Fruit fly (Drosophila melanogaster) whole organism, adult: ENCODE results near the gene CG33725.

ENCODE experiments used
- CG11617 ChIP-seq: fragments of 200-800 bp; sonication (Bioruptor generic); optimal IDR thresholded peaks from 2 replicates; lab custom pipeline; 2017; ENCODE audit warnings: mild to moderate bottlenecking, missing biosample characterization, missing genetic modification reagents, missing genetic modification characterization
- CG12768 ChIP-seq: fragments of 200-800 bp; sonication (Bioruptor generic); optimal IDR thresholded peaks from 2 replicates; lab custom pipeline; 2017; ENCODE audit warnings: missing biosample characterization, missing genetic modification characterization, mild to moderate bottlenecking, moderate library complexity, missing genetic modification reagents
- CG14711 ChIP-seq: fragments of 200-800 bp; sonication (Bioruptor generic); optimal IDR thresholded peaks from 2 replicates; lab custom pipeline; 2018; ENCODE audit warnings: missing biosample characterization, mild to moderate bottlenecking, missing genetic modification characterization, moderate library complexity
- CG1620 ChIP-seq: fragments of 200-800 bp; sonication (Bioruptor generic); optimal IDR thresholded peaks from 2 replicates; lab custom pipeline; 2016; ENCODE audit warnings: missing biosample characterization, missing genetic modification characterization
- CG33017 ChIP-seq: fragments of 200-800 bp; sonication (Bioruptor generic); optimal IDR thresholded peaks from 2 replicates; lab custom pipeline; 2018; ENCODE audit warnings: missing biosample characterization, mild to moderate bottlenecking, missing genetic modification characterization, moderate library complexity
- CG5204 ChIP-seq: fragments of 200-800 bp; sonication (Bioruptor generic); optimal IDR thresholded peaks from 2 replicates; lab custom pipeline; 2016; ENCODE audit warnings: missing biosample characterization, missing genetic modification characterization
- CG7045 ChIP-seq: fragments of 200-800 bp; sonication (Bioruptor generic); optimal IDR thresholded peaks from 2 replicates; lab custom pipeline; 2017; ENCODE audit warnings: missing biosample characterization, mild to moderate bottlenecking, missing genetic modification characterization
- CG7101 ChIP-seq: fragments of 200-800 bp; sonication (Bioruptor generic); optimal IDR thresholded peaks from 2 replicates; lab custom pipeline; 2018; ENCODE audit warnings: missing biosample characterization, mild to moderate bottlenecking, missing genetic modification characterization, moderate library complexity
- Clk ChIP-seq: fragments of 200-800 bp; sonication (Bioruptor generic); optimal IDR thresholded peaks from 2 replicates; lab custom pipeline; 2017; ENCODE audit warnings: missing biosample characterization, missing genetic modification characterization
- Crg-1 ChIP-seq: fragments of 200-800 bp; sonication (Bioruptor generic); optimal IDR thresholded peaks from 2 replicates; lab custom pipeline; 2016; ENCODE audit warnings: missing biosample characterization, missing genetic modification characterization
- Hr96 ChIP-seq: fragments of 200-800 bp; sonication (Bioruptor generic); optimal IDR thresholded peaks from 2 replicates; lab custom pipeline; 2016; ENCODE audit warnings: missing biosample characterization, missing genetic modification characterization
- Mnt ChIP-seq: fragments of 200-800 bp; sonication (Bioruptor generic); optimal IDR thresholded peaks from 2 replicates; lab custom pipeline; 2016; ENCODE audit warnings: missing biosample characterization, mild to moderate bottlenecking, missing genetic modification characterization
- bab1 ChIP-seq: fragments of 200-800 bp; sonication (Bioruptor generic); optimal IDR thresholded peaks from 3 replicates; lab custom pipeline; 2019; ENCODE audit warnings: missing biosample characterization, mild to moderate bottlenecking, missing genetic modification characterization, moderate library complexity
- cic ChIP-seq: fragments of 200-800 bp; sonication (Bioruptor generic); optimal IDR thresholded peaks from 2 replicates; lab custom pipeline; 2017; ENCODE audit warnings: missing biosample characterization, mild to moderate bottlenecking, missing genetic modification characterization, moderate library complexity
- cnc ChIP-seq, 2 experiments: fragments of >200 bp; optimal IDR thresholded peaks; 2 replicates each; lab custom pipeline; 2017
- kay ChIP-seq: fragments of 200-800 bp; sonication (Bioruptor generic); peaks from one replicate; lab custom pipeline; 2016; ENCODE audit warnings: missing biosample characterization, missing genetic modification characterization, borderline replicate concordance
- ovo ChIP-seq: fragments of 200-800 bp; sonication (Bioruptor generic); optimal IDR thresholded peaks from 2 replicates; lab custom pipeline; 2016; ENCODE audit warnings: missing biosample characterization, missing genetic modification characterization
- pad ChIP-seq: fragments of 200-800 bp; sonication (Bioruptor generic); optimal IDR thresholded peaks from 3 replicates; lab custom pipeline; 2017; ENCODE audit warnings: missing biosample characterization, missing genetic modification characterization, mild to moderate bottlenecking, moderate library complexity, missing genetic modification reagents
- tj ChIP-seq: fragments of 200-800 bp; sonication (Bioruptor generic); optimal IDR thresholded peaks from 3 replicates; lab custom pipeline; 2017; ENCODE audit warnings: missing biosample characterization, mild to moderate bottlenecking, missing genetic modification characterization, moderate library complexity
- toe ChIP-seq: fragments of 200-800 bp; sonication (Bioruptor generic); optimal IDR thresholded peaks from 2 replicates; lab custom pipeline; 2016; ENCODE audit warnings: missing biosample characterization, missing genetic modification characterization

Gene CG33725

dm6 chr3L:12507571-12507970 lies 25.2 kb downstream of the CG33725 start, which contains the start of gene CG10654:
Gene CG10654, minus strand, starts transcription at chr3L:12507840.
- TF ChIP-seq CG12768 (GFP tag; lab: Kevin White, UChicago) = peak; percentile 54
- no peak for TF ChIP-seq CG11617

- TF ChIP-seq bab1 = peak; percentile 91
- TF ChIP-seq CG1620 = peak; percentile 97
- peak; percentile 93 for TF ChIP-seq Clk (GFP tag; lab: Kevin White, UChicago)
- peak; percentile 78 for TF ChIP-seq cic (GFP tag; lab: Kevin White, UChicago)
- no peak for TF ChIP-seq cnc (optimal IDR thresholded peaks at IDR 0.05; lab: Kevin White, UChicago)
- peak; percentile 100 for TF ChIP-seq CG14711 (tag; lab: Kevin White, UChicago)
- TF ChIP-seq toe (GFP tag; lab: Kevin White, UChicago) = peak; percentile 98
- TF ChIP-seq Hr96 (GFP tag; lab: Kevin White, UChicago) = peak; percentile 97
- TF ChIP-seq ovo = peak; percentile 94
- peak; percentile 94 for TF ChIP-seq CG12768 (GFP tag; lab: Kevin White, UChicago)
- TF ChIP-seq Crg-1 (GFP tag; lab: Kevin White, UChicago) = peak; percentile 93
- peak; percentile 86 for TF ChIP-seq pad (GFP tag; lab: Kevin White, UChicago)
- TF ChIP-seq kay = no peak
- TF ChIP-seq CG11617 = peak; percentile 90
- peak; percentile 97 for TF ChIP-seq CG5204
- peak; percentile 77 for TF ChIP-seq tj (GFP tag; lab: Kevin White, UChicago)
- TF ChIP-seq CG33017 = peak; percentile 78
- peak; percentile 89 for TF ChIP-seq CG7045 (GFP tag; lab: Kevin White, UChicago)
- TF ChIP-seq CG7101 (tag; lab: Kevin White, UChicago) = peak; percentile 90
- TF ChIP-seq Mnt (GFP tag; lab: Kevin White, UChicago) = peak; percentile 91
Observed at dm6 chr3L:12514762-12515215, 32.4 kb downstream of the CG33725 start, which contains the start of the genes sti and tral. Gene sti, minus strand, starts transcription at chr3L:12514815. Gene tral, plus strand, starts transcription at chr3L:12515059.

dm6 chr3L:12515691-12516455 lies 33.5 kb downstream of the CG33725 start:
- TF ChIP-seq Mnt (GFP tag; lab: Kevin White, UChicago) (peak; percentile 37), Crg-1 (GFP tag; lab: Kevin White, UChicago) (no peak), toe (GFP tag; lab: Kevin White, UChicago) (no peak), CG14711 (tag; lab: Kevin White, UChicago) (no peak), kay (no peak), ovo (peak; percentile 99), CG11617 (no peak), bab1 (peak; percentile 10), CG7045 (GFP tag; lab: Kevin White, UChicago) (peak; percentile 12), CG33017 (no peak), CG7101 (tag; lab: Kevin White, UChicago) (no peak), cnc (optimal IDR thresholded peaks at IDR 0.05; lab: Kevin White, UChicago) (peak; percentile 72 to 77), Clk (GFP tag; lab: Kevin White, UChicago) (no peak), Hr96 (GFP tag; lab: Kevin White, UChicago) (no peak), CG12768 (GFP tag; lab: Kevin White, UChicago) (no peak), cic (GFP tag; lab: Kevin White, UChicago) (peak; percentile 34), CG1620 (no peak), pad (GFP tag; lab: Kevin White, UChicago) (peak; percentile 81), tj (GFP tag; lab: Kevin White, UChicago) (no peak), CG5204 (no peak)

- TF ChIP-seq tj (GFP tag; lab: Kevin White, UChicago) (no peak), cic (GFP tag; lab: Kevin White, UChicago) (no peak), Mnt (GFP tag; lab: Kevin White, UChicago) (no peak), CG33017 (no peak), Clk (GFP tag; lab: Kevin White, UChicago) (peak; percentile 18), pad (GFP tag; lab: Kevin White, UChicago) (peak; percentile 2), CG1620 (no peak), CG12768 (GFP tag; lab: Kevin White, UChicago) (peak; percentile 57), CG7101 (tag; lab: Kevin White, UChicago) (no peak), Crg-1 (GFP tag; lab: Kevin White, UChicago) (no peak)
Observed at dm6 chr3L:12517443-12518209, 35.2 kb downstream of the CG33725 start.

- no peak for TF ChIP-seq toe (GFP tag; lab: Kevin White, UChicago)
- peak; percentile 73 for TF ChIP-seq Mnt (GFP tag; lab: Kevin White, UChicago)
- TF ChIP-seq CG1620 = no peak
- peak; percentile 83 for TF ChIP-seq cic (GFP tag; lab: Kevin White, UChicago)
Observed at dm6 chr3L:12519315-12519714, 36.9 kb downstream of the CG33725 start.

- TF ChIP-seq Crg-1 (GFP tag; lab: Kevin White, UChicago) (peak; percentile 97), CG5204 (peak; percentile 97), Mnt (GFP tag; lab: Kevin White, UChicago) (peak; percentile 94), Hr96 (GFP tag; lab: Kevin White, UChicago) (peak; percentile 94), kay (no peak), cnc (optimal IDR thresholded peaks at IDR 0.05; lab: Kevin White, UChicago) (no peak), tj (GFP tag; lab: Kevin White, UChicago) (peak; percentile 94), CG7045 (GFP tag; lab: Kevin White, UChicago) (peak; percentile 99), CG1620 (peak; percentile 97), CG14711 (tag; lab: Kevin White, UChicago) (peak; percentile 97), CG11617 (peak; percentile 99), ovo (peak; percentile 94), bab1 (peak; percentile 96), CG33017 (peak; percentile 98), CG7101 (tag; lab: Kevin White, UChicago) (peak; percentile 99), toe (GFP tag; lab: Kevin White, UChicago) (peak; percentile 97), cic (GFP tag; lab: Kevin White, UChicago) (peak; percentile 90), CG12768 (GFP tag; lab: Kevin White, UChicago) (peak; percentile 99), Clk (GFP tag; lab: Kevin White, UChicago) (peak; percentile 97), pad (GFP tag; lab: Kevin White, UChicago) (peak; percentile 93)
Observed at dm6 chr3L:12523941-12524340, 41.5 kb downstream of the CG33725 start, which contains the start of the genes ver and Gcn5. Gene ver, plus strand, starts transcription at chr3L:12523987. Gene Gcn5, minus strand, starts transcription at chr3L:12524014.
